Worm (Caenorhabditis elegans): ENCODE measurements around the gene Y39A3A.3.

The Y39A3A.3 gene

DNA sequence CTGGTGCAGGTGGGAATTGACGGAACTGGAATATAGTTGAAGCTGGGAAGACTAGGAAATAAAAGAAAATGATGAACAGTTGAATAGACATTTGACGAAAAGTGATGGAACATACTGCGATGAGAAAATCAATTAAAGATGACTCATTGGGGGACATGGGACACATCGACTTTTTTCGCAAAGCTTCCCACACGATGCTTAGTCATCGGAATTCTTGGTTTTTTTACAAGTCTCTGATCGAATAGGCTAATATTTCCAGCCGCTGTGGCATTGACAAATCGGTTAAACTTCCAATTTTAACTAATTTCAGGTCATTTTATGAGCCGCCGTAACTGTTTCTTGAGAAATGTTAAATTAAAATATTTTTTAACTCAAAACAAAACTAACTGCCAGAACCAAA is at the start of gene Y39A3A.3:
Gene Y39A3A.3, minus strand, starts transcription at position 101 of the 400 bp plus-strand sequence.
- TF ChIP-seq hmbx-1 (tag; optimal IDR thresholded peaks at IDR 0.05) = no peak
- no peak for TF ChIP-seq tbx-11 (GFP tag; IDR thresholded peaks at IDR 0.05)
- TF ChIP-seq ama-1 (optimal IDR thresholded peaks at IDR 0.05) = no peak
- TF ChIP-seq ceh-36 (tag; optimal IDR thresholded peaks at IDR 0.05) = no peak
- no peak for TF ChIP-seq hnd-1 (tag; optimal IDR thresholded peaks at IDR 0.05)
- no peak for TF ChIP-seq ets-7 (tag; optimal IDR thresholded peaks at IDR 0.05)
- no peak for TF ChIP-seq hmg-4 (GFP tag; optimal IDR thresholded peaks at IDR 0.05)
- TF ChIP-seq tbx-37 (GFP tag; conservative IDR thresholded peaks at IDR 0.05) = no peak
- TF ChIP-seq tra-4 (tag; optimal IDR thresholded peaks at IDR 0.05) = no peak
- TF ChIP-seq F13C5.2 (tag; optimal IDR thresholded peaks at IDR 0.05) = no peak
- no peak for TF ChIP-seq sea-1 (GFP tag; conservative IDR thresholded peaks at IDR 0.05)
- no peak for TF ChIP-seq ceh-13 (GFP tag; optimal IDR thresholded peaks at IDR 0.05)
- TF ChIP-seq scrt-1 (GFP tag; IDR thresholded peaks at IDR 0.05) = no peak
- no peak for TF ChIP-seq flt-1 (GFP tag; IDR thresholded peaks at IDR 0.05)
- no peak for TF ChIP-seq aly-1 (tag; optimal IDR thresholded peaks at IDR 0.05)
- TF ChIP-seq pes-1 (GFP tag; IDR thresholded peaks at IDR 0.05) = no peak
- TF ChIP-seq B0310.2 (tag; optimal IDR thresholded peaks at IDR 0.05) = no peak

DNA sequence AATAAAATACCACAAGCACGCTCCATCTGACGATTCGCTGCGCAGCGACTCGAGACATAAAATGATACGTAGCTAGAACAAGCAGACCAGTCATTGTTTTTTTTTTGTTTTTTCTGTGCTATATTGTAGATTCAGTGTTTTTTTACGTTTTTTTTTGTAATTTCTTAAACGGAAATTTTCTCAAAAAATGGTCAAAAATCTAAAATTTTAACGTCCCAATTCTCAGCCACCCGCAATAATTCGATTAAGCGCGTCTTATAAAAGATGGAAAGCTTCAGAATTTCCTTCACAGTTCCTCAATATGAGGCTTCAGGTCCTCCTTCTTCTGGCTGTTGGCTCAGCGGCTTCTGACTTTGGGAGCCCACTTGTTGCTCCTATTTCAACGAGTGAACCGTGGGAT is 49.4 kb upstream of the Y39A3A.3 start, which contains the start of gene Y48G9A.6:
Gene Y48G9A.6, plus strand, starts transcription at position 301 of the 400 bp plus-strand sequence.
- TF ChIP-seq scrt-1 (GFP tag; IDR thresholded peaks at IDR 0.05) (no peak), hmbx-1 (tag; optimal IDR thresholded peaks at IDR 0.05) (no peak), flt-1 (GFP tag; IDR thresholded peaks at IDR 0.05) (no peak), tra-4 (tag; optimal IDR thresholded peaks at IDR 0.05) (no peak), ceh-13 (GFP tag; optimal IDR thresholded peaks at IDR 0.05) (no peak), hmg-4 (GFP tag; optimal IDR thresholded peaks at IDR 0.05) (no peak), F13C5.2 (tag; optimal IDR thresholded peaks at IDR 0.05) (no peak), tbx-37 (GFP tag; conservative IDR thresholded peaks at IDR 0.05) (no peak), hnd-1 (tag; optimal IDR thresholded peaks at IDR 0.05) (no peak)

ce11 chrIII:2116797-2117196 is 48.6 kb upstream of the Y39A3A.3 start, which contains the start of gene Y48G9A.11:
TSS of gene Y48G9A.11 (minus strand) at chrIII:2116897.
- TF ChIP-seq ceh-13 (GFP tag; optimal IDR thresholded peaks at IDR 0.05) (no peak), pes-1 (GFP tag; IDR thresholded peaks at IDR 0.05) (no peak), hmbx-1 (tag; optimal IDR thresholded peaks at IDR 0.05) (no peak), B0310.2 (tag; optimal IDR thresholded peaks at IDR 0.05) (no peak), hnd-1 (tag; optimal IDR thresholded peaks at IDR 0.05) (no peak), flt-1 (GFP tag; IDR thresholded peaks at IDR 0.05) (no peak), ceh-36 (tag; optimal IDR thresholded peaks at IDR 0.05) (no peak), hmg-4 (GFP tag; optimal IDR thresholded peaks at IDR 0.05) (no peak), tbx-37 (GFP tag; conservative IDR thresholded peaks at IDR 0.05) (no peak), scrt-1 (GFP tag; IDR thresholded peaks at IDR 0.05) (no peak), ets-7 (tag; optimal IDR thresholded peaks at IDR 0.05) (no peak)

- TF ChIP-seq tra-4 (tag; optimal IDR thresholded peaks at IDR 0.05) = no peak
- TF ChIP-seq tbx-37 (GFP tag; conservative IDR thresholded peaks at IDR 0.05) = no peak
- no peak for TF ChIP-seq ceh-13 (GFP tag; optimal IDR thresholded peaks at IDR 0.05)
- no peak for TF ChIP-seq ama-1 (optimal IDR thresholded peaks at IDR 0.05)
- TF ChIP-seq scrt-1 (GFP tag; IDR thresholded peaks at IDR 0.05) = no peak
- TF ChIP-seq ceh-36 (tag; optimal IDR thresholded peaks at IDR 0.05) = no peak
- no peak for TF ChIP-seq aly-1 (tag; optimal IDR thresholded peaks at IDR 0.05)
- no peak for TF ChIP-seq B0310.2 (tag; optimal IDR thresholded peaks at IDR 0.05)
- no peak for TF ChIP-seq hnd-1 (tag; optimal IDR thresholded peaks at IDR 0.05)
- no peak for TF ChIP-seq pes-1 (GFP tag; IDR thresholded peaks at IDR 0.05)
- no peak for TF ChIP-seq tbx-11 (GFP tag; IDR thresholded peaks at IDR 0.05)
- no peak for TF ChIP-seq F13C5.2 (tag; optimal IDR thresholded peaks at IDR 0.05)
- TF ChIP-seq hmg-4 (GFP tag; optimal IDR thresholded peaks at IDR 0.05) = no peak
- TF ChIP-seq flt-1 (GFP tag; IDR thresholded peaks at IDR 0.05) = no peak
- no peak for TF ChIP-seq ets-7 (tag; optimal IDR thresholded peaks at IDR 0.05)
- no peak for TF ChIP-seq hmbx-1 (tag; optimal IDR thresholded peaks at IDR 0.05)
- TF ChIP-seq sea-1 (GFP tag; conservative IDR thresholded peaks at IDR 0.05) = no peak
These were observed 47.2 kb upstream of the Y39A3A.3 start for ce11 chrIII:2115322-2115721.

DNA sequence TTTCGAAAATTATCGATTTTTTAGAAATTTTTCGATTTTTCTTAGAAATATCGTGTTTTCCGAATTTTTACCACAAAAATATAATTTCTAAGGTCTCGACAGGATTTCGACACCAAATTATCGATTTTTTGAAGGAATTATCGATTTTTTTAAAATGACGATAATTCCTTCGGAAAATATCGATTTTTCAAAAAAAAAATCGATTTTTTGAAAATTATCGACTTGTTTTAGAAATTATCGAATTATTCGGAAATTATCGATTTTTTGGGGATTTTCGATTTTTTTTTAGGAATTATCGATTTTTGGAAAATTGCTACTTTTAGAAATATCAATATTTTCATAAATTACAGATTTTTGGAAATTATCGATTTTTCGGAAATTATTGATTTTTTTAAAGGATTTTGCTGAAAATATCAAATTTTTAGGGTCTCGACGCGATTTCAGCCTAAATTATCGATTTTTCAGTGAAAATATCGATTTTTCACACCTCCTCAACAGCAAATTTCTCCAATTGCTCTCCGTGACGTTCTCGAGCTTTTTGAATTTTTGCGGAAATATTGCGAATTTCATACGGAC is 44.5 kb upstream of the Y39A3A.3 start:
- TF ChIP-seq hnd-1 (tag; optimal IDR thresholded peaks at IDR 0.05) (no peak), tra-4 (tag; optimal IDR thresholded peaks at IDR 0.05) (no peak), flt-1 (GFP tag; IDR thresholded peaks at IDR 0.05) (no peak), ceh-36 (tag; optimal IDR thresholded peaks at IDR 0.05) (no peak), B0310.2 (tag; optimal IDR thresholded peaks at IDR 0.05) (no peak), ama-1 (optimal IDR thresholded peaks at IDR 0.05) (no peak), pes-1 (GFP tag; IDR thresholded peaks at IDR 0.05) (no peak), ets-7 (tag; optimal IDR thresholded peaks at IDR 0.05) (no peak), aly-1 (tag; optimal IDR thresholded peaks at IDR 0.05) (no peak)

DNA sequence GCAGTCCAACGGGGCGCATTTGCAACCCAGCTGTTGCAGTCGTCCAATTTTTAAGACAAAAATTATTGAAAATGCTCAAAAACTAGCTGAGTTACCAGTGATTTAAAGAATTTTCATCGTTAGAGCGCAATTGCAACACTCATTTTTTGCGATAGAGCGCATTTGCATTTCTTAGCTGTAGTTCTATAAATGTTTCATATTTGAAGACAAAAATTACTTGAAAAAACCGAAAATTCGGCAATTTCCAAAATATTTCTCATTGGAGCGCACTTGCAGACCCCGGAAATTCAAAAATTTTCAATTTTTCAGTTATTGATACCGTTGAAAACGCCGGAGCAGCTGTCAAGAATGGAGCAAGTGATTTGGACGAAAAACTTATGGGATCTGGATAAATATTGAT is 43.9 kb upstream of the Y39A3A.3 start:
- TF ChIP-seq aly-1 (tag; optimal IDR thresholded peaks at IDR 0.05) (no peak), ceh-36 (tag; optimal IDR thresholded peaks at IDR 0.05) (no peak), ets-7 (tag; optimal IDR thresholded peaks at IDR 0.05) (no peak), pes-1 (GFP tag; IDR thresholded peaks at IDR 0.05) (no peak)

DNA sequence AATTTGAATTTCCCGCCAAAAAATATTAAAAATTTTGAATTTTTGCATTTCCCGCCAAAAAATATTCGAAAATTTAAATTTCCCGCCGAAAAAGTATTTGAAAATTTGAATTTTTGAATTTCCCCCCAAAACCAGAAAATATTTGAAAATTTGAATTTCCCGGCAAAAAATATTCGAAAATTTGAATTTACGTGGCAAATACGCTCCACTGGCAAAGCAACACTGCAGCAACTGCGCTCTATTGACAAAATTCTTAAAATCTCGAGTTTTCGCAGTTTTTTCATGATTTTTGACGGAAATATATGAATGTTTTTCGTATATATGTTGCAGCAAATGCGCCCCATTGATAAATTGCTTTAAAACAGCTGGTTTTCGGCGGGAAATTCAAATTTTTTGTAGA is 43.2 kb upstream of the Y39A3A.3 start:
- TF ChIP-seq tbx-37 (GFP tag; conservative IDR thresholded peaks at IDR 0.05) (no peak), aly-1 (tag; optimal IDR thresholded peaks at IDR 0.05) (no peak)

- no peak for TF ChIP-seq ceh-36 (tag; optimal IDR thresholded peaks at IDR 0.05)
- no peak for TF ChIP-seq B0310.2 (tag; optimal IDR thresholded peaks at IDR 0.05)
- TF ChIP-seq ets-7 (tag; optimal IDR thresholded peaks at IDR 0.05) = no peak
- no peak for TF ChIP-seq hmg-4 (GFP tag; optimal IDR thresholded peaks at IDR 0.05)
These were observed 42.1 kb upstream of the Y39A3A.3 start, which contains the start of gene Y48G9A.7 for ce11 chrIII:2110249-2110648. TSS of gene Y48G9A.7 (plus strand) at chrIII:2110549.
